Fruit fly (Drosophila melanogaster) ovary, adult (tissue): Measurements from ENCODE around the gene heph.

ENCODE experiments used
- CG17801 ChIP-seq: fragments of 200-800 bp; optimal IDR thresholded peaks from 2 replicates; lab custom pipeline; 2019; ENCODE audit warnings: missing biosample characterization, mild to moderate bottlenecking, missing genetic modification characterization, moderate library complexity; ENCODE audit not compliant: partially characterized antibody

heph gene

DNA sequence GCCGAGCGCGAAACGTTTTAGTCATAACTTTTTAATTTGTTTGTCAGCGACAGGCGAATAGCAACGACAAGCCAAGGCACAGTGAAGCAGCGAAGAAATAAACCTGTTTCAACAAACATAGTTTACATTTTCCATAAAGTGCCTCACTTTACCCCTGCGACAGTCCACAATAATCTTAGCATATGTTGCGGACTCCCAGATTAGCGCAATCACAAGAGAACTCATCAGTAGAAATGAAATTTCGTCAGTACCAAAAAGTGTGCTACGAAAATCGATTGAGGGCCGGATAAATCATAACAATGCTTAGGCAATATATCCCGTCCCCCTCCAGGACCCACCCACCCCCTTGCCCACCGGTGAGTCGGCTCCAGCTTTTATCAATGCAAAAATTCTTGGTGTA lies 86.9 kb downstream of the heph start:
- no peak for TF ChIP-seq CG17801 (GFP tag; lab: Kevin White, UChicago)

DNA sequence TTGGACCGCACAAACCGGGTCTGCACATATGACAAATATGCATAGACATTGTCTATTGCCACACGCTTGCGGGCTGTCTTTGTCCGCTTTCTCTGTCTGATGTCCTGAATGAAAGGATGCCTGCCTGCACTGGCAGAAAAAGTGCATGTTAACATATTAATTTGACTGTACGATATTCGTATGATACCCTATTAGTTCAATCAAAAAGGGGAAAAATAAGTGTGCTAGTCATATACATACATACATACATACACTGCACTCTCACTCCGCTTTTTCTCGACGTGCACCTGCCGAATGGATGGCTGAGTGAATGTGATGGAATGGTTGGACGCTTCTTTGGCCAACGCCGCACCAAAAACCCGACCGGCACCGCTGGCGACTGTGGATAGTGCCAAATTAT lies 113.7 kb downstream of the heph start:
- no peak for TF ChIP-seq CG17801 (GFP tag; lab: Kevin White, UChicago)

DNA sequence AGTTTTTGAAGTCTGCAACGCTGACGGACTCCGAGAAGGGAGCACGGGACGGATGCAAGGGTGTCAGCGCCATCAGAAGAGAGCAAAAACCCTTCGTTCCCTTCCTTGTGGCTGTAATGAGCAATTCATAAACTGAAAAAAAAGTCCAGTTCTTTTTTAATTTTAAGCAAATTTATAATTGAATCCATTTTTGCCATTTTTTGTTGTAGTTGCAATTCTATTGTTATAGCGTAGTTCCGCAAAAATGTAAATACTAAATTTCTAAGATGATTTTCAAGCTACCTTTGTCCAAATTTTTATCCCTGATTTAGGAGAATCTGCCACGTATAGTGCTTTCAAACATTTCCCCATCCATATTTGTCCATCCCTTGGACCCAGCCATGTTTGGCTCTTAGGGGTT lies 130.6 kb downstream of the heph start:
- TF ChIP-seq CG17801 (GFP tag; lab: Kevin White, UChicago), result no peak

DNA sequence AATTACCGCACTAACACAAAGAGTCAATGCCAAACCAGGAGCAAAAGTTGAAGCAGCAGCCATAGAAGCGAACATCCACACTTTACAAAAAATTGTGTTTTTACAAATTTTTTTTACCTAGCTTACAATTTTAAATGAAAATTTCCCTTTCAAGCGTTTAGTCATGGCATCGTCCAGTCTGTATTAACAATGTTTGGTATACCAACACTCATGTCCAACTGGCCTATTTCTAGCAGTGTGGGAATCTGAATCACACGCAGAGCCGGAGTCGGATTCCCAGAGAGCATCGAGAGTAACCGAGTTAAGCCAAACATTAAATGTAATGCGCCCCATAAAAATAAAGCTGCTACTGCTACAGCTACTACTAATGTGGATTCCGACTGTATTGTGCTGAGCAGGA lies 132.7 kb downstream of the heph start:
- no peak for TF ChIP-seq CG17801 (GFP tag; lab: Kevin White, UChicago)

DNA sequence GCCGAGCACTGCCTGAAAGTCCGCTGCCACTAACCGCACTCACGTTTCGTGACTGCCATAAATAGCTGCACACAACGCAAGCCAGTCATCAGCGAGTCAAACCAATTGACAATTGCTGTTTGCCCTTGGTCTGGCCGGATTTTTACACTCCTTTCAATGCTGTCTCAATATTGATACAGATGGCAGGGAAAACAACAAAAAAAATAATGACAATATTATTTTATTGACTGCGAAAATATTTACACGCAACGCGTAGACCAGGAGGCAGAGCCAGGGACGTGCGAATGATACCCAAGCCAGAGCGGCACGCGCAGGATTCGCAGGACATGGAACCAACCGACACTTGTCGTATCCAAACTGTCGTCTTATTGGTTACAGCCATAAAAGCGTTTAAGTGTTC lies 137.0 kb downstream of the heph start:
- TF ChIP-seq CG17801 (GFP tag; lab: Kevin White, UChicago), result no peak

DNA sequence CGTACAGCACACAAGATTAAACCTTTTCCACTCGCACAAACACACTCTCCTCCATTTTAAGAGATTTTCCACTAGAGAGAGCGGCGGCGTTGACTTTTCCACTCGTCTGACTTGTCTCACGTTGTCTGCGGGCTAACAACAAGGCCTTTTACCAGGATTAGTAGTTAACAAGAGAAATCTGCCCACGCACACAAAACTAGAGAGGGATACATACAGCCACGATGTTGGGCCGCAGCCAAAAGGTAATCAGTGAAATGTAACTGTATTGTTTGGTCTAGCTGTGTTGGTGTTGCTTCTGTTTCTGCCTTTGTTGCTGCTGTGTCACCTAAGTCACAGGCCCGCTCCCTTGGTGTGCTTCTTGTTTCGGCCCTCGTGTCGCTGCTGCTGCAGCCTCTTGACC lies 142.8 kb downstream of the heph start:
- TF ChIP-seq CG17801 (GFP tag; lab: Kevin White, UChicago), result no peak

DNA sequence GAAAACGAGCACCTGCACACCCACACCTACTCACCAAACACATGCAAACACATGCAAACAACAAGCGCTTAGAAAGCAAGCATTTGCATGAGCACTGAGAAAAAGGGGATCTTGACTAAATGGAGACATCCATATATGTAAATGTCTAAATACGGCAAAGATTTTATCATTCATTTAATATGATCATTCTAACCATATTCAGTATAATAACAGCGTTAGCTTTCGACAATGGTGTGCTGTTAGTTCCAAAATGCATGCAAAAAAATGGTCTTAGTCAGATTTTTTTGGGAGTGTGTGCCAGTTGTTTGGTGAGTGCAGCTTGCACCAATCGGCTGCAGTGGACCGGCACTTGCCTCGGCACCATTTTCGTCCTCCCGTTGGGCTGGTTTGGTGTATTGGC lies 144.8 kb downstream of the heph start:
- no peak for TF ChIP-seq CG17801 (GFP tag; lab: Kevin White, UChicago)

DNA sequence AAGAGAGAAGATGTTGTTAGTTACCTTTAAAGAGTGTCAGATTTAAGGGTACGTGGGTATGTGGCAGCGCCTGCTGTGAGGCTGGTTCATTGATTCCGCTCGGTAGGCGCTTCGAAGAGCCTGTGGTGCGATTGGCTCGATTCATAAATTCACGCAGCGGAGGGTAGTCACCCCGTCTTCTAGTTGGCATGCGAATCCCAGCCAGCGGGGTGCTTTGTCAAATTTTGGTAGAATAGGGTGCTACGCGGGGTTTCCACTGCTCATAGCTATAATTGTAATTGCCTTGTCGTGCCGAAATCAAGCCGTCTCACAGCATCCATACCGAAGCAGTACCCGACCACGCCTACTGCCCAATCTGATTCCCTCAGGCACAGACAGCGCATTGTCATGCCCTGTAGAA lies 163.1 kb downstream of the heph start:
- TF ChIP-seq CG17801 (GFP tag; lab: Kevin White, UChicago), result no peak

DNA sequence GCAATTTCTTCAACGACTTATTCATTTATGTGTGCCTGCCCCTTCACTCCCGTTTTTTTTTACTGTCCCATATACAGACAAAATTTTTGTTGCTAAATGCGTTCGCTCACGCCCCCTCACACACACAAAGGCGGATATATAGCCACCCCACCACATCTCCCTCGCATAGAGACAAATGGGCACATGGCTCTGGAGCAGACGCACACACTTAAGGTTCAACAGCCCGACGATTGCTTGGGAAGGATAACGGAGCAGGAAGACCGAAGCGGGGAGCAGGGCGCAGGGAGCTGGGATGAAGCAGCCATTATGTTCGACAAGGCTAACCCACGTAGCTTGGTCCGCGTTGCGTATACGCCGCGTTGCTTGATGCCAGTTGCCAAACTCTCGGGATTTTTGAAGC lies 188.9 kb downstream of the heph start:
- no peak for TF ChIP-seq CG17801 (GFP tag; lab: Kevin White, UChicago)

DNA sequence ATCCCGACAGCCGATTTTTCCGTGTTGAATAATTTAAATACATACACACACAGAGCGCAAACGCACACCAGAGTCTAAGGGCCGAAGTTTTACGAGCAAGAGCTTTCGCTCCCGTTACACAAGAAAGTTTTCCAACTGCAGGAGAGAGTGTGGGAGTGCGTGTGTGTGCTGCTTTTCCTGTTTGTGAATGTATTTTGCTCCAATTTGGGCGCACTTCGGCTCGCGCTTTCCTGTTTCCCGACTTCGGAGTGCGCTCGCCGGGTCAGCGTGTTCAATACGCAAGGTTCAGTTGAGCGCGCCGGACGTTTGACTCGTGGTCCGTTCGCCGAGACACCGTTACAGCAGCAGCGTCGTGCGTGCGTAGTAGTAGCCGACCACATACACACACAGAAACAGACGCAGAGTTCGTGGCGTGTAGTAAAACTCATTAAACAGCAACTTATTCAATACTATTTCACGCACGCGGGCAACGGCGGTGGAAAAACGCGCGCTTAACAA lies 189.7 kb downstream of the heph start:
- no peak for TF ChIP-seq CG17801 (GFP tag; lab: Kevin White, UChicago)

DNA sequence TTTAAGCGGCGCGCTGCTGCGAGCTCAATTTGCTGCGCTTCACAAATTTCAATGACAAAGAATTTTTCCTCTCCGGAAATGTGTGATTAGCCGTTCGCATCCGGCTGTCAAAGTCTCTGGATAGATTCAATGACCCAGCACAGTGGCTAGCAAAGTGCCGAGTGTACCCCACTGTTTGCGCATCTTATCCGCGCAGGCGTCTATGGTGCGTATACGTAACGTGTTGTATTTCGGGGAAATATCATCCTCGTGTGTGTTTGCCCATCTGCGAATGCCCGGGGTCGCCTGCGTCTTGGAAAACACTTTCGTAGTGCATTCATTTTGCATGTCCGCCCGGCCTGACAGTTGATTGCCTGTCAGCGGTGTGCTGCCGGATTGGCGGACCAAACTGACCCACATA lies 191.1 kb downstream of the heph start:
- TF ChIP-seq CG17801 (GFP tag; lab: Kevin White, UChicago), result no peak

DNA sequence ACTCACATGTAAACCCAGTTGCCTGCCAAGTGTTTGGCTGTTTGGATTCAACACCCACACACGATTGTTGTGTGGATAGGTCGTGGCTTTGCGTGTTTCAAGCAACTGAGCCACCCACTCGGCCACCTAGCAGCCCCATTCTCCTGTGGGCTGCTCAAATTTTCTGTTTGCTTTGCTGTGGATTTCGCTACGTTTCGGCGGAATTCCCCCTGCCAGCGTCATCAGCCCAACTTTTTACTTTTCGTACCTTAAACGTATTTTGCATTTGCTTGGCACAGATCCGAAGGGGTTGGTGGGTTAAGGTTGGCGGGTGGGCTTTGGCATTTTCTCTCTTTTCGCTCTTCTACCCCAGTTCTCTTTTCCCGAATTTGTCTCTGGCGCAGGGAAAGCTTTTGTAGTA lies 192.9 kb downstream of the heph start:
- no peak for TF ChIP-seq CG17801 (GFP tag; lab: Kevin White, UChicago)

DNA sequence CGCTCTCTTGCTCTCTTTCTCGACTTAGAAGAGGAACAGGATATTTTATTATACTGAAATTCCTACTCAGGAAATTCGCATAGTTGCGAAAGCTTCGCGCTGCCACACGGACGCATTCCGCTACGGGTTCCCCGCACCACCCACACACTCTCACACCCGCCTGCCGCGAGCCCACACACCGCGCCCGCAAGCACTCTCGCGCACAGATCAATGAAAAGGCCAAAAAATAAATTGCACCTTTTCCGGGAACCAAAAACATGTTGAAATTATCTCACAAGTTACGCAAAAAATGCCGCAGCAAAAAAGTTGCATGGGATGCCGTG lies 202.4 kb downstream of the heph start:
- TF ChIP-seq CG17801 (GFP tag; lab: Kevin White, UChicago), result no peak

DNA sequence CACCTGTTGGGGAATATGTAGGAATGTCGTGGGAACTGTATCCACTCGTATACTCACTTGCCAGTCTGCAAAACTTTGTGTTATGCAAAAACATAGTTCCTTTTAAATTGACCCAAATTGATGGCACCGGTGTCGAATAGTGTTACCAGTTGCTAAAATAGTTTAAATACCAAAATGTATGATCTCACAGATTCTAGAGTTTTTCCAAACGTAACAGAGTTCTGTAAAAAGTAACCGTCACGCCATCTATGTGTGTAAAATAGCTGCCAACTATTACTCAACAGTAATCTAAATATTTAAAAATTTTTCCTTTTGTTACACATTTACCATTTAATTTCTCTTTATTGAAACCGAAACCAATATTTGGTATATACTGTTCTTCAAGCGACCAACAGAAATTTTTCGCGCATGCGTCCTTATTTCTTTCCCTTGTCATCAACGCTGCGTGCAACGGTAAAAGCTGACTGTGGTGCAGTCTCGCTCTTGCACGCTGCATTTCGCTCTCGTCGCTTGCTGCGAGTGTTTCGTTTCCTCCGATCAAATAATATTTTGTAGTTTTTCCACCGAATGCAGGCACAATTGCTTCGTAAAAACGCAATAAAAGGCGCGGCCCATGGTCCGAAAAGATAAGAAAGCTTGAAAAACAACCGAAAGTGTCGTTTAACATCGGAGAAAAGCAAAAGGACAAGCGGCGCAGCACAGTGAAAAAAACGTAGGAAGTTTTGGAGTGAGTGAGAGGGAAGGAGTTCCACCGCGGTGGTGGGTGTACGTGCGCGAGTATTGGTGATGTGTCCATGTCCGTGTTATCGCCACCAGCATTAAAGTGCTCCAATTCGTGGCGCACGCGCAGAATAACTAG lies 203.0 kb downstream of the heph start, which contains the start of the genes FeCH and RhoGAP100F:
Gene FeCH (minus strand): TSS at position 180 of the 859 bp plus-strand sequence.
Gene RhoGAP100F (plus strand): TSS at position 493 of the 859 bp plus-strand sequence.
- no peak for TF ChIP-seq CG17801 (GFP tag; lab: Kevin White, UChicago)

DNA sequence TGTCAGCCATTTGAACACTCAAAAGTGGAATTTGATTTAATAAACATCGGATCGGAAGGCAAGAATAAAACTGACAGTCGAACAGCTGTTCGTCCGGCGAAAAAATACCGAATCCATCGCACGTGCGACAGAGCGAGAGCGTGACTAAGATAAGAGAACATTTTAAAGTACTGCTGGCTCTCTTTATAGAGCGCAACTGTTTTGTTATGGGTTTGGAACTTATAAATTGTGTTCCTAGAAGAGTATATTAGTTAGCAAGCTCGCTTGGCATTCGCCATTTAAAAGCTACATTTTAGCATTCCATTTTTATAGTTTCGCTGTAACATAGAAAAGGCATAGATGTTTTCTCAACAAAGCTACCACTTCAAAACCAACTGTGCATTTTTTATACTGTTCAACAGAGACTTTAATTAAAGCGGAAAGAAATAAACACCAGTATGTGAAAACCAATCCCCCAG lies 205.2 kb downstream of the heph start, which contains the start of gene Rift:
Gene Rift (minus strand): TSS at position 114 of the 458 bp plus-strand sequence.
- no peak for TF ChIP-seq CG17801 (GFP tag; lab: Kevin White, UChicago)

DNA sequence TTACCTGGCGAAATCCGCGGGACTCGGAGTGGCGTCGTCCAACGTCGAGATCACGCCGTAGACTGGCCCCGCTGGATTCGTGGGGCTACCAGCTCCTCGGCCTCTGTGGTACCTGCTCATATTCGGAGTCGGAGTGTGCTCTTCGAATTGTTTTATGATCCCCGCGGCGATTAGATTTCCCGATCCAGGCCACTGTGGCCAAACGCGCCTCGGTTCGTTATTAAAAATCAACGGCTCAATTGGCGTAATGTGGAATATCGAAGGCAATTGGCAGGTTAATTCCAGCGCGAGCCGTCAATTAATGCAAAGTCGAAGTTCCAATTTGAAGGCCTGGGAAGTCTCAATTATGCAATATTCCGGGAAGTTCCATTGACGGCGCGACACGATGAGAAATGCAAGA lies 205.7 kb downstream of the heph start:
- no peak for TF ChIP-seq CG17801 (GFP tag; lab: Kevin White, UChicago)
